Fruit fly (Drosophila melanogaster): ENCODE measurements around the gene Wnt4.

Gene Wnt4

DNA sequence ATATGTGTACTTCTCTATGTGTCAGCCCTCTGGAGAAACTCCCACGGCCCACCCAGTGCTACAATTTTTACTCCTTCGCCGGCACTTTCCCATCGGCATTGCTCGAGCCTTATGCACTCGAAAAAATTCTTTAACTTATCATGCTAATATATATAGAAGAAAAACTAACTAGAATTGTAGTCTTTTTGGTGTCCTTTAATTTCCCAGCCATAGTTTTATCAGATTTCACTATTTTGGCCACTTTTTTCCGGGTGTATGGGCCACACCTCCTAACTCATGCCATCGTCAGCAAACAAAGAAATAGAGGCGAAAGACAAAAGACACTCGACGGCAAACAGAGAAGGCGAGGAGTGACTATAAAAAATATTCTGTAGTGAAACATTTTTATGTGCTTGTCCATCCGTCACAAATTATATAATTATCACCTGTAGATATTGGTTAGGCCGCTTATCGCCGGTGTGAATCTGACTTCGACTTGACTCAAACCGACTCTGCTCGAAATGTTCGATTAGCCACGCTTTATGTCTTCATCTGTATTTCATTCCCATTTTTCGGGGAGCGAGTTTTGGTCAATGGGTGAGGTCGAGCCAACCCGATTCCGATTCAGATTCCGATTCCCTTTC, 21.9 kb upstream of the Wnt4 start (continued):
- peak; percentile 65 for TF ChIP-seq gsb-n (tag; optimal IDR thresholded peaks at IDR 0.05)
- no peak for TF ChIP-seq CG12236 (GFP tag; optimal IDR thresholded peaks at IDR 0.05)
- no peak for TF ChIP-seq CG4360 (GFP tag; IDR thresholded peaks at IDR 0.05)
- no peak for TF ChIP-seq cato (GFP tag; optimal IDR thresholded peaks at IDR 0.05; ENCODE audit: borderline replicate concordance)
- TF ChIP-seq CG7556 (GFP tag; optimal IDR thresholded peaks at IDR 0.05) = no peak
- TF ChIP-seq wor (GFP tag; IDR thresholded peaks at IDR 0.05) = no peak
- TF ChIP-seq dpn (GFP tag; optimal IDR thresholded peaks at IDR 0.05) = no peak
- TF ChIP-seq CG7786 (GFP tag; optimal IDR thresholded peaks at IDR 0.05) = peak; percentile 46
- no peak for TF ChIP-seq lov (optimal IDR thresholded peaks at IDR 0.05)
- TF ChIP-seq lov (GFP tag; IDR thresholded peaks at IDR 0.05) = no peak
- TF ChIP-seq Blimp-1 (GFP tag; optimal IDR thresholded peaks at IDR 0.05) = peak; percentile 35
- TF ChIP-seq psq (GFP tag; optimal IDR thresholded peaks at IDR 0.05) = no peak
- TF ChIP-seq CG12391 (tag; optimal IDR thresholded peaks at IDR 0.05) = peak; percentile 33
- no peak for TF ChIP-seq da (GFP tag; optimal IDR thresholded peaks at IDR 0.05)
- TF ChIP-seq CG4730 (GFP tag; IDR thresholded peaks at IDR 0.05) = no peak
- TF ChIP-seq CG12942 (GFP tag; optimal IDR thresholded peaks at IDR 0.05) = no peak
- TF ChIP-seq CG17359 (tag; optimal IDR thresholded peaks at IDR 0.05) = peak; percentile 20
- peak; percentile 16; the same call in 1 of the 4 replicates for TF ChIP-seq Gug (GFP tag; IDR thresholded peaks at IDR 0.05)
- TF ChIP-seq ewg (GFP tag; optimal IDR thresholded peaks at IDR 0.05) = no peak
- no peak for TF ChIP-seq btn (GFP tag; optimal IDR thresholded peaks at IDR 0.05)
- TF ChIP-seq kah (GFP tag; optimal IDR thresholded peaks at IDR 0.05) = no peak
- TF ChIP-seq E2f1 (GFP tag; IDR thresholded peaks at IDR 0.05) = no peak
- TF ChIP-seq her (GFP tag; optimal IDR thresholded peaks at IDR 0.05) = no peak
- TF ChIP-seq CG12155 (GFP tag; optimal IDR thresholded peaks at IDR 0.05) = no peak
- TF ChIP-seq tio (GFP tag; optimal IDR thresholded peaks at IDR 0.05) = no peak
- no peak for TF ChIP-seq CG4328 (GFP tag; optimal IDR thresholded peaks at IDR 0.05)
- no peak for TF ChIP-seq CG2875 (GFP tag; optimal IDR thresholded peaks at IDR 0.05)
- TF ChIP-seq gsb (GFP tag; IDR thresholded peaks at IDR 0.05) = no peak
- no peak for TF ChIP-seq Xbp1 (GFP tag; optimal IDR thresholded peaks at IDR 0.05)
- TF ChIP-seq crc (GFP tag; optimal IDR thresholded peaks at IDR 0.05) = no peak
- TF ChIP-seq br (optimal IDR thresholded peaks at IDR 0.05) = no peak
- TF ChIP-seq CG18599 (GFP tag; optimal IDR thresholded peaks at IDR 0.05) = no peak
- TF ChIP-seq Six4 (GFP tag; optimal IDR thresholded peaks at IDR 0.05) = peak; percentile 4
- TF ChIP-seq CG1647 (GFP tag; optimal IDR thresholded peaks at IDR 0.05) = no peak
- TF ChIP-seq usp (GFP tag; optimal IDR thresholded peaks at IDR 0.05) = no peak
- TF ChIP-seq fd96Cb (tag; optimal IDR thresholded peaks at IDR 0.05) = peak; percentile 7
- no peak for TF ChIP-seq CG11696 (GFP tag; IDR thresholded peaks at IDR 0.05)
- TF ChIP-seq CG14710 (tag; optimal IDR thresholded peaks at IDR 0.05) = peak; percentile 15
- no peak for TF ChIP-seq CG31224 (GFP tag; IDR thresholded peaks at IDR 0.05)
- TF ChIP-seq CG2116 (GFP tag; optimal IDR thresholded peaks at IDR 0.05) = no peak
- no peak for TF ChIP-seq HHEX (GFP tag; optimal IDR thresholded peaks at IDR 0.05)
- no peak for TF ChIP-seq ATbp (GFP tag; optimal IDR thresholded peaks at IDR 0.05)
- TF ChIP-seq CG13296 (GFP tag; optimal IDR thresholded peaks at IDR 0.05) = no peak
- peak; percentile 40 for TF ChIP-seq CG10979 (tag; optimal IDR thresholded peaks at IDR 0.05)
- TF ChIP-seq CG11398 (GFP tag; optimal IDR thresholded peaks at IDR 0.05) = no peak
- no peak for TF ChIP-seq aop (GFP tag; IDR thresholded peaks at IDR 0.05)
- TF ChIP-seq Dll (GFP tag; IDR thresholded peaks at IDR 0.05; ENCODE audit: partially characterized antibody) = no peak
- no peak for TF ChIP-seq HLHmδ (GFP tag; optimal IDR thresholded peaks at IDR 0.05)
- no peak for TF ChIP-seq CG17612 (GFP tag; IDR thresholded peaks at IDR 0.05)
- peak; percentile 48 for TF ChIP-seq CG18262 (tag; optimal IDR thresholded peaks at IDR 0.05)
- TF ChIP-seq pan (optimal IDR thresholded peaks at IDR 0.05) = no peak
- peak in 1 of 2 experiments; percentile 13 for TF ChIP-seq pan (GFP tag; optimal IDR thresholded peaks at IDR 0.05 in 1 of 2, IDR thresholded peaks at IDR 0.05 in 1 of 2)

All from whole organism, embryonic.